Worm (Caenorhabditis elegans): ENCODE measurements around the gene dpy-23.
A peak's percentile ranks its signal among the peaks of the same experiment; 100 is the strongest.

dpy-23 gene

ce11 chrX:4413206-4413605 is 24.0 kb downstream of the dpy-23 start:
- TF ChIP-seq pqm-1 (tag; optimal IDR thresholded peaks at IDR 0.05): no peak
- no peak for TF ChIP-seq npax-4 (tag; optimal IDR thresholded peaks at IDR 0.05)
- TF ChIP-seq ref-2 (tag; optimal IDR thresholded peaks at IDR 0.05): no peak
- TF ChIP-seq ceh-14 (tag; optimal IDR thresholded peaks at IDR 0.05): no peak
- no peak for TF ChIP-seq F13H6.1 (tag; optimal IDR thresholded peaks at IDR 0.05)
- TF ChIP-seq fkh-10 (GFP tag; optimal IDR thresholded peaks at IDR 0.05): no peak
- no peak for TF ChIP-seq elt-4 (tag; optimal IDR thresholded peaks at IDR 0.05)
- TF ChIP-seq ceh-18 (tag; optimal IDR thresholded peaks at IDR 0.05): no peak
- no peak for TF ChIP-seq tbx-7 (tag; optimal IDR thresholded peaks at IDR 0.05)
- no peak for TF ChIP-seq C38D4.7 (GFP tag; optimal IDR thresholded peaks at IDR 0.05)
- no peak for TF ChIP-seq hlh-15 (tag; optimal IDR thresholded peaks at IDR 0.05)
- no peak for TF ChIP-seq madf-2 (tag; optimal IDR thresholded peaks at IDR 0.05)
- no peak for TF ChIP-seq ceh-24 (tag; optimal IDR thresholded peaks at IDR 0.05)
- no peak for TF ChIP-seq sdc-2 (tag; optimal IDR thresholded peaks at IDR 0.05)
- TF ChIP-seq pha-2 (tag; optimal IDR thresholded peaks at IDR 0.05): no peak
- TF ChIP-seq pat-9 (tag; optimal IDR thresholded peaks at IDR 0.05): no peak

DNA sequence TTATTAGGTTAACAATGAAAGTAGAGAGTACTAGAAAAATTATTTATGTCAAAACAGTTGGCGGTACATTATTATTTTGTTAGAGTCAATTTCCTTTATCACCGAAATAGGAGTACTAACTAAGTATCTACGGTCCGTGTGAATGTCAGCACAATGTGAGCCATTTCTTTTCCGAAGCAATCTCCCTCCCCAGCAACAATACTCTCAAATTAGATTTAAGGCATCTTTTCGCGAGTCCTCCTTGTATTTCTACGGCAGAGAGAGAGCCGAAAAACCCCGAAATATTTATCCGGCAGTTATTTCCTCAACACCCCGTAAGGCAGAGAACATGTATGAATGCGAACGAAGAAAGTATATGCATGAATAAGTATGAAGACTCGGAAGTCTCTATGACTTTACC is 26.1 kb downstream of the dpy-23 start:
- TF ChIP-seq mec-3 (tag; optimal IDR thresholded peaks at IDR 0.05; ENCODE audit: borderline replicate concordance) (no peak), ceh-18 (tag; optimal IDR thresholded peaks at IDR 0.05) (no peak), fax-1 (tag; optimal IDR thresholded peaks at IDR 0.05) (no peak), unc-42 (tag; optimal IDR thresholded peaks at IDR 0.05) (peak; percentile 65), sdc-2 (tag; optimal IDR thresholded peaks at IDR 0.05) (no peak), hlh-13 (GFP tag; optimal IDR thresholded peaks at IDR 0.05) (no peak)

- no peak for TF ChIP-seq T23F11.4 (GFP tag; optimal IDR thresholded peaks at IDR 0.05)
- no peak for TF ChIP-seq hlh-15 (tag; optimal IDR thresholded peaks at IDR 0.05)
- no peak for TF ChIP-seq ama-1 (optimal IDR thresholded peaks at IDR 0.05)
- TF ChIP-seq fax-1 (tag; optimal IDR thresholded peaks at IDR 0.05): no peak
- no peak for TF ChIP-seq pha-2 (tag; optimal IDR thresholded peaks at IDR 0.05)
- TF ChIP-seq ahr-1 (tag; optimal IDR thresholded peaks at IDR 0.05): no peak
- no peak for TF ChIP-seq fkh-6 (tag; optimal IDR thresholded peaks at IDR 0.05)
- TF ChIP-seq elt-4 (tag; optimal IDR thresholded peaks at IDR 0.05): no peak
- TF ChIP-seq fkh-10 (GFP tag; optimal IDR thresholded peaks at IDR 0.05): no peak
- TF ChIP-seq pqm-1 (tag; optimal IDR thresholded peaks at IDR 0.05): no peak
- TF ChIP-seq C08G9.2 (tag; optimal IDR thresholded peaks at IDR 0.05): no peak
- no peak for TF ChIP-seq Y22D7AL.16 (tag; optimal IDR thresholded peaks at IDR 0.05)
- TF ChIP-seq ceh-19 (GFP tag; optimal IDR thresholded peaks at IDR 0.05): no peak
- TF ChIP-seq ceh-18 (tag; optimal IDR thresholded peaks at IDR 0.05): no peak
- no peak for TF ChIP-seq gmeb-2 (tag; optimal IDR thresholded peaks at IDR 0.05)
- TF ChIP-seq lim-6 (tag; optimal IDR thresholded peaks at IDR 0.05): no peak
- TF ChIP-seq hlh-8 (tag; optimal IDR thresholded peaks at IDR 0.05): no peak
Observed at ce11 chrX:4418751-4419150, 29.6 kb downstream of the dpy-23 start, which contains the start of gene dop-1. TSS of gene dop-1 (minus strand) at chrX:4418851.

DNA sequence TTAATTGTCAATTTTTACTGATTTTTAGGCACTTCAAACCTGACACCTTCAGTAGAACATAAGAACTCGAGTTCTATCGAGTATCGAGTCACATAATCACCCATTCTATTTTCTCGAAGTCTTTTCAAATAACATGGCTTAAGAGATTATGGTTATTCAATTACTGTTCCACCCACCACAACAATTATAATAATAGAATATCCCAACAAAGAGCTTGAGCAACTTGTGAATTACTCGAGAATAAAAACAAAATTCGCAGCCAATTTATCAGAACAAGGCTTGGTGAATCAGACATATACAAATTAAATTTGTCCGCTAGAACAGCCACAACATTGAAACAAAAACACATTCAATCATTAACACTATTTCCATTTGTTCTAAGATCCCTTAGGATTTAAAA is 35.1 kb downstream of the dpy-23 start:
- TF ChIP-seq unc-42 (tag; optimal IDR thresholded peaks at IDR 0.05) (peak; percentile 86), mec-3 (tag; optimal IDR thresholded peaks at IDR 0.05; ENCODE audit: borderline replicate concordance) (no peak), lin-11 (tag; optimal IDR thresholded peaks at IDR 0.05) (no peak)

ce11 chrX:4426496-4426895 is 37.3 kb downstream of the dpy-23 start:
- no peak for TF ChIP-seq madf-2 (tag; optimal IDR thresholded peaks at IDR 0.05)
- TF ChIP-seq rnt-1 (tag; optimal IDR thresholded peaks at IDR 0.05): no peak
- peak; percentile 65 for TF ChIP-seq unc-42 (tag; optimal IDR thresholded peaks at IDR 0.05)
- no peak for TF ChIP-seq F13H6.1 (tag; optimal IDR thresholded peaks at IDR 0.05)
- no peak for TF ChIP-seq dmd-4 (tag; optimal IDR thresholded peaks at IDR 0.05; ENCODE audit: borderline replicate concordance)
- TF ChIP-seq ceh-31 (tag; optimal IDR thresholded peaks at IDR 0.05): no peak
- TF ChIP-seq ahr-1 (tag; optimal IDR thresholded peaks at IDR 0.05): no peak

Data from whole organism, late embryonic.